Worm (Caenorhabditis elegans) whole organism, young adult: ENCODE data around the gene T18D3.5.

ENCODE experiments used
- B0019.2 ChIP-seq: fragments of 200-800 bp; sonication (Bioruptor generic); conservative IDR thresholded peaks from 2 replicates; pipeline ENCODE4 v1.3.6; 2022; ENCODE audit warnings: missing genetic modification reagents, missing genetic modification characterization, missing compliant biosample characterization
- B0261.1 ChIP-seq: sonication (generic microtip); optimal IDR thresholded peaks from 2 replicates; lab custom pipeline; 2016; ENCODE audit warnings: mild to moderate bottlenecking, missing genetic modification characterization, moderate library complexity, missing compliant biosample characterization
- B0336.3 ChIP-seq: fragments of 200-800 bp; sonication (Bioruptor generic); IDR thresholded peaks from 2 replicates; pipeline ENCODE4 v1.3.6; 2022; ENCODE audit warnings: missing genetic modification characterization, missing compliant biosample characterization
- C17E4.6 ChIP-seq: fragments of 200-800 bp; sonication (Bioruptor generic); IDR thresholded peaks from 2 replicates; pipeline ENCODE4 v1.3.6; 2022; ENCODE audit warnings: missing genetic modification reagents, missing genetic modification characterization, missing compliant biosample characterization
- D2030.7 ChIP-seq: fragments of 200-800 bp; sonication (Bioruptor generic); IDR thresholded peaks from 2 replicates; pipeline ENCODE4 v1.3.6; 2022; ENCODE audit warnings: missing genetic modification reagents, missing genetic modification characterization, missing compliant biosample characterization
- T26A5.8 ChIP-seq: sonication (generic microtip); optimal IDR thresholded peaks from 2 replicates; lab custom pipeline; 2016; ENCODE audit warnings: missing genetic modification characterization, missing compliant biosample characterization
- akir-1 ChIP-seq: fragments of 200-800 bp; sonication (Bioruptor generic); optimal IDR thresholded peaks from 2 replicates; lab custom pipeline; 2018; ENCODE audit warnings: mild to moderate bottlenecking, missing genetic modification characterization, moderate library complexity, missing compliant biosample characterization
- aptf-3 ChIP-seq: fragments of 200-800 bp; sonication (Bioruptor generic); IDR thresholded peaks from 2 replicates; pipeline ENCODE4 v1.3.6; 2022; ENCODE audit warnings: missing genetic modification characterization, missing compliant biosample characterization
- atf-7 ChIP-seq: sonication (generic microtip); optimal IDR thresholded peaks from 2 replicates; lab custom pipeline; 2017; ENCODE audit warnings: mild to moderate bottlenecking, missing genetic modification characterization, missing compliant biosample characterization
- attf-5 ChIP-seq: fragments of 200-800 bp; sonication (Bioruptor generic); optimal IDR thresholded peaks from 2 replicates; lab custom pipeline; 2018; ENCODE audit warnings: mild to moderate bottlenecking, missing genetic modification characterization, missing compliant biosample characterization
- cebp-1 ChIP-seq, 2 experiments: fragments of 200-800 bp in 1 of 2; sonication (Bioruptor generic) in 1 of 2; sonication (generic microtip) in 1 of 2; IDR thresholded peaks in 1 of 2; optimal IDR thresholded peaks in 1 of 2; 2 replicates each; pipeline versions ENCODE4 v1.3.6 to Lab custom; 2017 to 2022; ENCODE audit warnings: missing compliant biosample characterization in 2 of 2, missing genetic modification characterization in 2 of 2, mild to moderate bottlenecking in 1 of 2, missing genetic modification reagents in 1 of 2, moderate library complexity in 1 of 2
- ceh-79 ChIP-seq: sonication (generic microtip); optimal IDR thresholded peaks from 2 replicates; lab custom pipeline; 2017; ENCODE audit warnings: mild to moderate bottlenecking, missing genetic modification characterization, missing compliant biosample characterization
- chd-7 ChIP-seq: sonication (generic microtip); optimal IDR thresholded peaks from 2 replicates; lab custom pipeline; 2016; ENCODE audit warnings: mild to moderate bottlenecking, missing genetic modification characterization, moderate library complexity, missing compliant biosample characterization
- dox-1 ChIP-seq: fragments of 200-800 bp; sonication (Bioruptor generic); IDR thresholded peaks from 2 replicates; pipeline ENCODE4 v1.3.6; 2022; ENCODE audit warnings: missing genetic modification reagents, missing genetic modification characterization, missing compliant biosample characterization
- egl-18 ChIP-seq: fragments of 200-800 bp; sonication (Bioruptor generic); IDR thresholded peaks from 2 replicates; pipeline ENCODE4 v1.3.6; 2022; ENCODE audit warnings: missing genetic modification reagents, missing genetic modification characterization, missing compliant biosample characterization
- fkh-3 ChIP-seq: sonication (generic microtip); optimal IDR thresholded peaks from 2 replicates; lab custom pipeline; 2016; ENCODE audit warnings: mild to moderate bottlenecking, missing genetic modification characterization, missing compliant biosample characterization
- hmg-1.2 ChIP-seq: fragments of 200-800 bp; sonication (Bioruptor generic); IDR thresholded peaks from 2 replicates; pipeline ENCODE4 v1.3.6; 2022; ENCODE audit warnings: missing genetic modification reagents, missing genetic modification characterization, missing compliant biosample characterization
- lin-35 ChIP-seq, 3 experiments: fragments of 150-350 bp in 2 of 3; sonication (generic microtip) in 1 of 3; optimal IDR thresholded peaks; 2 replicates each; lab custom pipeline; 2014 to 2018; ENCODE audit warnings: missing biosample characterization in 3 of 3, missing genetic modification characterization in 3 of 3, missing genetic modification reagents in 3 of 3
- lin-40 ChIP-seq: sonication (generic microtip); optimal IDR thresholded peaks from 2 replicates; lab custom pipeline; 2016; ENCODE audit warnings: missing genetic modification characterization, mild to moderate bottlenecking, missing compliant biosample characterization, missing genotype, missing genetic modification reagents
- lir-1 ChIP-seq: fragments of 200-800 bp; sonication (Bioruptor generic); conservative IDR thresholded peaks from 2 replicates; pipeline ENCODE4 v1.3.6; 2022; ENCODE audit warnings: missing genetic modification reagents, missing genetic modification characterization, missing compliant biosample characterization
- madf-6 ChIP-seq: fragments of 200-800 bp; sonication (Bioruptor generic); IDR thresholded peaks from 2 replicates; pipeline ENCODE4 v1.3.6; 2022; ENCODE audit warnings: missing genetic modification reagents, missing genetic modification characterization, missing compliant biosample characterization
- mcd-1 ChIP-seq: fragments of 200-800 bp; sonication (Bioruptor generic); IDR thresholded peaks from 2 replicates; pipeline ENCODE4 v1.3.6; 2022; ENCODE audit warnings: missing genetic modification reagents, missing genetic modification characterization, missing compliant biosample characterization
- nfyb-1 ChIP-seq: fragments of 200-800 bp; sonication (Bioruptor generic); IDR thresholded peaks from 2 replicates; pipeline ENCODE4 v1.3.6; 2022; ENCODE audit warnings: missing genetic modification reagents, missing genetic modification characterization, missing compliant biosample characterization
- nhr-120 ChIP-seq: fragments of 200-800 bp; sonication (Bioruptor generic); IDR thresholded peaks from 2 replicates; pipeline ENCODE4 v1.3.6; 2022; ENCODE audit warnings: missing genetic modification characterization, missing compliant biosample characterization
- nhr-80 ChIP-seq: sonication (generic microtip); optimal IDR thresholded peaks from 2 replicates; lab custom pipeline; 2016; ENCODE audit warnings: missing genetic modification characterization, missing compliant biosample characterization
- nhr-90 ChIP-seq: sonication (generic microtip); optimal IDR thresholded peaks from 2 replicates; lab custom pipeline; 2016; ENCODE audit warnings: missing genotype, mild to moderate bottlenecking, missing genetic modification characterization, missing compliant biosample characterization
- rcor-1 ChIP-seq: fragments of 200-800 bp; sonication (Bioruptor generic); IDR thresholded peaks from 2 replicates; pipeline ENCODE4 v1.3.6; 2022; ENCODE audit warnings: missing genetic modification reagents, missing genetic modification characterization, missing compliant biosample characterization
- repo-1 ChIP-seq: sonication (generic microtip); optimal IDR thresholded peaks from 2 replicates; lab custom pipeline; 2017; ENCODE audit warnings: mild to moderate bottlenecking, missing genetic modification characterization, missing compliant biosample characterization
- snpc-4 ChIP-seq, 5 experiments: fragments of 150-350 bp in 1 of 5; sonication (generic microtip) in 4 of 5; optimal IDR thresholded peaks; 2 replicates each; lab custom pipeline; 2014 to 2018; ENCODE audit warnings: missing genetic modification characterization in 5 of 5, missing biosample characterization in 3 of 5, antibody characterized with exemption in 2 of 5, mild to moderate bottlenecking in 2 of 5, missing compliant biosample characterization in 2 of 5, missing genotype in 2 of 5, moderate library complexity in 2 of 5, missing genetic modification reagents in 1 of 5
- somi-1 ChIP-seq: fragments of 200-800 bp; sonication (Bioruptor generic); optimal IDR thresholded peaks from 2 replicates; lab custom pipeline; 2018; ENCODE audit warnings: mild to moderate bottlenecking, missing genetic modification characterization, missing compliant biosample characterization
- tbp1 ChIP-seq: fragments of 200-800 bp; sonication (Bioruptor generic); optimal IDR thresholded peaks from 2 replicates; lab custom pipeline; 2018; ENCODE audit warnings: mild to moderate bottlenecking, missing genetic modification characterization, missing compliant biosample characterization
- zfh-2 ChIP-seq: fragments of 200-800 bp; sonication (Bioruptor generic); conservative IDR thresholded peaks from 2 replicates; pipeline ENCODE4 v1.3.6; 2022; ENCODE audit warnings: missing genetic modification reagents, missing genetic modification characterization, missing compliant biosample characterization
- ztf-18 ChIP-seq: sonication (generic microtip); optimal IDR thresholded peaks from 2 replicates; lab custom pipeline; 2016; ENCODE audit warnings: missing genotype, mild to moderate bottlenecking, missing genetic modification characterization, missing compliant biosample characterization
- ztf-6 ChIP-seq: fragments of 200-800 bp; sonication (Bioruptor generic); IDR thresholded peaks from 2 replicates; pipeline ENCODE4 v1.3.6; 2022; ENCODE audit warnings: missing genetic modification reagents, missing genetic modification characterization, missing compliant biosample characterization

The T18D3.5 gene

DNA sequence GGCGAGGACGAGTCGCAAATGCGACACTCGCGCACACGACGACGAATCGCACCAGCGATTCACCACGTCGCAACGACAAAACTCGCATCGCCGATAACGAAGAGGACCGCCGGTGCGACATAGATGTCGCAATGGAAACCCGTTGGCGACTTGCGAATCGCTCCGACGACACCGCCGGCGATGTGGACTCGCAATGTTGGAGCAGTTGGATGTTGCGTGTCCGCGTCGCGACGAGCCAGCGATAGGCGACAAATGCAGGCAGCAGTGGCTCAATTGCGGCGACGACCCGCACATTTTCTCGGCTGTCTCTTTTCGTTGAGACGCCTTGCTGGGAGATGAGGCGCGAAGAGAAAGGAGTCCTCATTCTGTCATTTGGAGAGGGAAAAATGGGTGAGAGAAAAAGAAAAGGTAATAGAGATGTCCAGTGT is 11.4 kb upstream of the T18D3.5 start (continued):
- TF ChIP-seq egl-18 (GFP tag; lab: Robert Waterston, UW), result 0 out of 2 replicates have a peak, but pooled peaks have one; percentile 3
- no peak for TF ChIP-seq D2030.7 (GFP tag; lab: Robert Waterston, UW)
- no peak for TF ChIP-seq C17E4.6
- 0 out of 2 replicates have a peak, but pooled peaks have one; percentile 15 for TF ChIP-seq ztf-6
- TF ChIP-seq B0261.1 (tag; lab: Kevin White, UChicago), result peak; percentile 11
- peak; percentile 97 for TF ChIP-seq zfh-2
- TF ChIP-seq mcd-1 (GFP tag; lab: Robert Waterston, UW), result peak; percentile 69
- TF ChIP-seq lin-35 (GFP tag; optimal IDR thresholded peaks at IDR 0.05; lab: Kevin White, UChicago), result peak in 1 of 3 experiments; percentile 24
- peak; percentile 41; the same call in 1 of the 2 replicates for TF ChIP-seq rcor-1 (GFP tag; lab: Robert Waterston, UW)
- peak; percentile 54 for TF ChIP-seq lin-40
- TF ChIP-seq lir-1, result 0 out of 2 replicates have a peak, but pooled peaks have one; percentile 20
- TF ChIP-seq nfyb-1 (GFP tag; lab: Robert Waterston, UW), result peak; percentile 18; the same call in 1 of the 2 replicates
- TF ChIP-seq atf-7 (tag; lab: Kevin White, UChicago), result peak; percentile 24
- peak; percentile 58 for TF ChIP-seq dox-1
- no peak for TF ChIP-seq akir-1
- no peak for TF ChIP-seq B0019.2 (GFP tag; lab: Robert Waterston, UW)
- TF ChIP-seq chd-7 (tag; lab: Kevin White, UChicago), result peak; percentile 53
- TF ChIP-seq ceh-79 (tag; lab: Kevin White, UChicago), result peak; percentile 11
- peak; percentile 58; the same call in 1 of the 2 replicates for TF ChIP-seq B0336.3 (GFP tag; lab: Robert Waterston, UW)
- no peak for TF ChIP-seq nhr-120
- TF ChIP-seq repo-1 (tag; lab: Kevin White, UChicago), result no peak
- 0 out of 2 replicates have a peak, but pooled peaks have one; percentile 16 for TF ChIP-seq madf-6
- peak; percentile 44 for TF ChIP-seq nhr-80 (tag; lab: Kevin White, UChicago)
- peak; percentile 12 for TF ChIP-seq fkh-3 (tag; lab: Kevin White, UChicago)
- TF ChIP-seq snpc-4 (GFP tag; optimal IDR thresholded peaks at IDR 0.05; lab: Kevin White, UChicago), result peak; percentile 9
- peak in 1 of 4 experiments; percentile 29 for TF ChIP-seq snpc-4 (tag; optimal IDR thresholded peaks at IDR 0.05; lab: Kevin White, UChicago)
- TF ChIP-seq nhr-90 (tag; lab: Kevin White, UChicago), result peak; percentile 7
- no peak for TF ChIP-seq T26A5.8 (tag; lab: Kevin White, UChicago)

DNA sequence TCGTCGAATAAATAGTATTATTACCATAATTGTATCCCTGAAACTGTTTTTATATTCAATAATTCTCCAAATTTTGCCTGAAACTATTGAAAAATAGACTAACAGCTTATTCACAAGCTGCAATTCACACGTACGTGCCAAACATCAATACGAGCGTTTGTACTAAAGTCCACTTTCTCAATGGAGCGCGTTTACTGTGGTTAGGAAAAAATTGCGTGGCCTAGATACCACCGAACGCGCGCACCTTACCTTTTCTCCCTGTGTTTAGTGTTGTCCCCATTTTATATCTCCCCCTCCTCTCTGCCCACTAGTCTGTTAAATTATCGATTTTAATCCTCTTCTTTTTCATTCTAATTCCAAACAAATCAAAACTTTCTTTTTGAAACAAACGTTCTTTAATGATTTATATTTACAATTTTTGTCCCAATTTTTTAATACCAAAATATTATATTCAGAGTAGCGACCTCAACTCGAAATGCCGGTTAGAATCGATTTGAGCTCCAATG is 9.3 kb upstream of the T18D3.5 start, which contains the start of the genes T18D3.9 and T18D3.1:
T18D3.9 (minus strand) TSS at position 168 of the 506 bp plus-strand sequence.
T18D3.1 (plus strand) TSS at position 456 of the 506 bp plus-strand sequence.
- TF ChIP-seq dox-1 (0 out of 2 replicates have a peak, but pooled peaks have one; percentile 14), tbp1 (GFP tag; lab: Kevin White, UChicago) (peak; percentile 16), cebp-1 (GFP tag; IDR thresholded peaks at IDR 0.05; lab: Robert Waterston, UW) (no peak), cebp-1 (tag; optimal IDR thresholded peaks at IDR 0.05; lab: Kevin White, UChicago) (peak; percentile 28), attf-5 (peak; percentile 33), ztf-18 (tag; lab: Kevin White, UChicago) (peak; percentile 45), D2030.7 (GFP tag; lab: Robert Waterston, UW) (no peak), somi-1 (GFP tag; lab: Kevin White, UChicago) (no peak), nhr-80 (tag; lab: Kevin White, UChicago) (peak; percentile 52), mcd-1 (GFP tag; lab: Robert Waterston, UW) (peak; percentile 84), lin-40 (peak; percentile 17), aptf-3 (GFP tag; lab: Robert Waterston, UW) (no peak), hmg-1.2 (GFP tag; lab: Robert Waterston, UW) (peak; percentile 31; the same call in 1 of the 2 replicates)
